Fruit fly (Drosophila melanogaster) whole organism, embryonic: Measurements from ENCODE around the gene unc-45.

Source experiments
- Antp ChIP-seq: fragments of 200-800 bp; sonication (Bioruptor generic); optimal IDR thresholded peaks from 3 replicates; lab custom pipeline; 2016; ENCODE audit warnings: missing biosample characterization, missing genetic modification characterization
- CG10431 ChIP-seq: fragments of 200-800 bp; sonication (Bioruptor generic); optimal IDR thresholded peaks from 3 replicates; lab custom pipeline; 2018; ENCODE audit warnings: missing biosample characterization, mild to moderate bottlenecking, missing genetic modification characterization
- CG10959 ChIP-seq: fragments of 200-800 bp; sonication (Bioruptor generic); IDR thresholded peaks from 2 replicates; pipeline ENCODE4 v1.3.6; 2022; ENCODE audit warnings: missing biosample characterization, missing genetic modification characterization
- CG12104 ChIP-seq: fragments of 200-800 bp; sonication (Bioruptor generic); optimal IDR thresholded peaks from 3 replicates; lab custom pipeline; 2016; ENCODE audit warnings: missing biosample characterization, missing genetic modification characterization
- CG15601 ChIP-seq: fragments of 200-800 bp; sonication (Bioruptor generic); optimal IDR thresholded peaks from 3 replicates; lab custom pipeline; 2019; ENCODE audit warnings: missing biosample characterization, mild to moderate bottlenecking, missing genetic modification characterization, moderate library complexity
- CG17186 ChIP-seq: fragments of 200-800 bp; sonication (Bioruptor generic); optimal IDR thresholded peaks from 3 replicates; lab custom pipeline; 2017; ENCODE audit warnings: missing biosample characterization, missing genetic modification reagents, missing genetic modification characterization
- CG17829 ChIP-seq: fragments of 200-800 bp; optimal IDR thresholded peaks from 2 replicates; lab custom pipeline; 2019; ENCODE audit warnings: missing biosample characterization, mild to moderate bottlenecking, missing genetic modification characterization, moderate library complexity
- CG2678 ChIP-seq: fragments of 200-800 bp; sonication (Bioruptor generic); optimal IDR thresholded peaks from 3 replicates; lab custom pipeline; 2019; ENCODE audit warnings: missing biosample characterization, mild to moderate bottlenecking, missing genetic modification characterization, moderate library complexity
- CG31224 ChIP-seq: fragments of 200-800 bp; sonication (Bioruptor generic); IDR thresholded peaks from 2 replicates; pipeline ENCODE4 v1.3.6; 2022; ENCODE audit warnings: missing biosample characterization, missing genetic modification characterization
- CG3281 ChIP-seq: fragments of 200-800 bp; sonication (Bioruptor generic); optimal IDR thresholded peaks from 3 replicates; lab custom pipeline; 2017; ENCODE audit warnings: missing biosample characterization, mild to moderate bottlenecking, missing genetic modification characterization
- CG42726 ChIP-seq: fragments of 200-800 bp; sonication (Bioruptor generic); IDR thresholded peaks from 2 replicates; pipeline ENCODE4 v1.3.6; 2022; ENCODE audit warnings: missing biosample characterization, missing genetic modification characterization; ENCODE audit not compliant: partially characterized antibody
- CG43689 ChIP-seq: fragments of 200-800 bp; sonication (Bioruptor generic); IDR thresholded peaks from 2 replicates; pipeline ENCODE4 v1.3.6; 2022; ENCODE audit warnings: missing biosample characterization, missing genetic modification characterization
- CG4854 ChIP-seq: fragments of 200-800 bp; sonication (Bioruptor generic); optimal IDR thresholded peaks from 2 replicates; lab custom pipeline; 2016; ENCODE audit warnings: missing biosample characterization, missing genetic modification characterization, inconsistent platforms
- CG6683 ChIP-seq: fragments of 200-800 bp; sonication (Bioruptor generic); optimal IDR thresholded peaks from 2 replicates; lab custom pipeline; 2017; ENCODE audit warnings: missing biosample characterization, mild to moderate bottlenecking, missing genetic modification characterization, missing genetic modification reagents
- CG8765 ChIP-seq: fragments of 200-800 bp; sonication (Bioruptor generic); IDR thresholded peaks from 2 replicates; pipeline ENCODE4 v1.3.6; 2022; ENCODE audit warnings: missing biosample characterization, missing genetic modification characterization
- CG8944 ChIP-seq: fragments of 200-800 bp; sonication (Bioruptor generic); optimal IDR thresholded peaks from 3 replicates; lab custom pipeline; 2016; ENCODE audit warnings: missing biosample characterization, missing genetic modification characterization
- CG9609 ChIP-seq: fragments of 200-800 bp; sonication (Bioruptor generic); optimal IDR thresholded peaks from 3 replicates; lab custom pipeline; 2016; ENCODE audit warnings: missing biosample characterization, missing genetic modification characterization
- CHES-1-like ChIP-seq: fragments of 200-800 bp; sonication (Bioruptor generic); optimal IDR thresholded peaks from 2 replicates; lab custom pipeline; 2016; ENCODE audit warnings: missing biosample characterization, missing genetic modification characterization
- Camta ChIP-seq: fragments of 200-800 bp; sonication (Bioruptor generic); optimal IDR thresholded peaks from 2 replicates; lab custom pipeline; 2016; ENCODE audit warnings: missing biosample characterization, missing genetic modification characterization
- Chrac-16 ChIP-seq: fragments of 200-800 bp; sonication (Bioruptor generic); optimal IDR thresholded peaks from 3 replicates; lab custom pipeline; 2016; ENCODE audit warnings: missing biosample characterization, missing genetic modification characterization
- CrebB ChIP-seq: fragments of 200-800 bp; sonication (Bioruptor generic); optimal IDR thresholded peaks from 3 replicates; lab custom pipeline; 2018; ENCODE audit warnings: missing biosample characterization, mild to moderate bottlenecking, missing genetic modification characterization
- GATAe ChIP-seq: fragments of 200-800 bp; sonication (Bioruptor generic); conservative IDR thresholded peaks from 2 replicates; pipeline ENCODE4 v1.3.6; 2022; ENCODE audit warnings: missing biosample characterization, missing genetic modification characterization
- HLHmδ ChIP-seq: fragments of 200-800 bp; sonication (Bioruptor generic); optimal IDR thresholded peaks from 2 replicates; lab custom pipeline; 2018; ENCODE audit warnings: missing biosample characterization, mild to moderate bottlenecking, missing genetic modification characterization, moderate library complexity
- HmgZ ChIP-seq: fragments of 200-800 bp; sonication (Bioruptor generic); optimal IDR thresholded peaks from 2 replicates; lab custom pipeline; 2018; ENCODE audit warnings: missing biosample characterization, mild to moderate bottlenecking, missing genetic modification characterization
- MTF-1 ChIP-seq: fragments of 200-800 bp; sonication (Bioruptor generic); optimal IDR thresholded peaks from 2 replicates; lab custom pipeline; 2018; ENCODE audit warnings: missing biosample characterization, mild to moderate bottlenecking, missing genetic modification characterization, borderline replicate concordance
- Mad ChIP-seq: fragments of 200-800 bp; sonication (Bioruptor generic); optimal IDR thresholded peaks from 2 replicates; lab custom pipeline; 2016; ENCODE audit warnings: missing biosample characterization, missing genetic modification characterization
- Med ChIP-seq: fragments of 200-800 bp; sonication (Bioruptor generic); peaks from one replicate; lab custom pipeline; 2016; ENCODE audit warnings: missing biosample characterization, missing genetic modification characterization, mild to moderate bottlenecking, inconsistent platforms, moderate library complexity
- NfI ChIP-seq: fragments of 200-800 bp; sonication (Bioruptor generic); optimal IDR thresholded peaks from 3 replicates; lab custom pipeline; 2018; ENCODE audit warnings: missing biosample characterization, mild to moderate bottlenecking, missing genetic modification characterization, moderate library complexity
- PHDP ChIP-seq: fragments of 200-800 bp; sonication (Bioruptor generic); optimal IDR thresholded peaks from 3 replicates; lab custom pipeline; 2018; ENCODE audit warnings: missing biosample characterization, mild to moderate bottlenecking, missing genetic modification characterization, moderate library complexity
- Pdp1 ChIP-seq, 2 experiments: fragments of 200-800 bp; sonication (Bioruptor generic); optimal IDR thresholded peaks; 3 replicates each; lab custom pipeline; 2016; ENCODE audit warnings: missing biosample characterization in 2 of 2, missing genetic modification characterization in 2 of 2, mild to moderate bottlenecking in 1 of 2, moderate library complexity in 1 of 2
- Sry-δ ChIP-seq: fragments of 200-800 bp; sonication (Bioruptor generic); optimal IDR thresholded peaks from 2 replicates; lab custom pipeline; 2016; ENCODE audit warnings: missing biosample characterization, missing genetic modification characterization
- ap ChIP-seq: fragments of 200-800 bp; sonication (Bioruptor generic); IDR thresholded peaks from 2 replicates; pipeline ENCODE4 v1.3.6; 2022; ENCODE audit warnings: missing biosample characterization, missing genetic modification characterization
- cad ChIP-seq: fragments of >200 bp; optimal IDR thresholded peaks from 2 replicates; lab custom pipeline; 2017; ENCODE audit warnings: missing biosample characterization, missing genetic modification characterization
- chinmo ChIP-seq: fragments of 200-800 bp; sonication (Bioruptor generic); IDR thresholded peaks from 4 replicates; pipeline ENCODE4 v1.3.6; 2022; ENCODE audit warnings: missing biosample characterization, missing genetic modification characterization; ENCODE audit not compliant: partially characterized antibody
- gce ChIP-seq: fragments of 200-800 bp; sonication (Bioruptor generic); IDR thresholded peaks from 3 replicates; pipeline ENCODE4 v1.3.6; 2022; ENCODE audit warnings: missing biosample characterization, missing genetic modification characterization
- h ChIP-seq: fragments of >200 bp; optimal IDR thresholded peaks from 2 replicates; lab custom pipeline; 2017
- insv ChIP-seq, 2 experiments: fragments of 200-800 bp; sonication (Bioruptor generic); optimal IDR thresholded peaks; 3 replicates each; lab custom pipeline; 2016 to 2018; ENCODE audit warnings: missing biosample characterization in 2 of 2, missing genetic modification characterization in 2 of 2
- lbe ChIP-seq: fragments of 200-800 bp; sonication (Bioruptor generic); optimal IDR thresholded peaks from 2 replicates; lab custom pipeline; 2016; ENCODE audit warnings: missing biosample characterization, mild to moderate bottlenecking, missing genetic modification characterization
- nau ChIP-seq: fragments of 200-800 bp; sonication (Bioruptor generic); optimal IDR thresholded peaks from 3 replicates; lab custom pipeline; 2017; ENCODE audit warnings: missing biosample characterization, mild to moderate bottlenecking, missing genetic modification characterization, missing genetic modification reagents
- nmo ChIP-seq: fragments of 200-800 bp; sonication (Bioruptor generic); optimal IDR thresholded peaks from 2 replicates; lab custom pipeline; 2018; ENCODE audit warnings: missing biosample characterization, mild to moderate bottlenecking, missing genetic modification characterization, moderate library complexity
- prd ChIP-seq, 3 experiments: fragments of >200 bp in 2 of 3; fragments of 200-800 bp in 1 of 3; sonication (Bioruptor generic) in 1 of 3; optimal IDR thresholded peaks in 2 of 3; IDR thresholded peaks in 1 of 3; 2 replicates in 2 of 3; 3 replicates in 1 of 3; pipeline versions ENCODE4 v1.3.6 to Lab custom; 2017 to 2022; ENCODE audit warnings: missing biosample characterization in 1 of 3, missing genetic modification characterization in 1 of 3
- ranshi ChIP-seq: fragments of 200-800 bp; sonication (Bioruptor generic); IDR thresholded peaks from 2 replicates; pipeline ENCODE4 v1.3.6; 2022; ENCODE audit warnings: missing biosample characterization, missing genetic modification characterization
- rib ChIP-seq: fragments of 200-800 bp; sonication (Bioruptor generic); IDR thresholded peaks from 2 replicates; pipeline ENCODE4 v1.3.6; 2022; ENCODE audit warnings: missing biosample characterization, missing genetic modification characterization
- sens-2 ChIP-seq: fragments of 200-800 bp; sonication (Bioruptor generic); IDR thresholded peaks from 2 replicates; pipeline ENCODE4 v1.3.6; 2022; ENCODE audit warnings: missing biosample characterization, missing genetic modification characterization
- slou ChIP-seq: fragments of 200-800 bp; sonication (Bioruptor generic); optimal IDR thresholded peaks from 3 replicates; lab custom pipeline; 2016; ENCODE audit warnings: missing biosample characterization, missing genetic modification characterization
- sug ChIP-seq: fragments of 200-800 bp; optimal IDR thresholded peaks from 2 replicates; lab custom pipeline; 2019; ENCODE audit warnings: missing biosample characterization, mild to moderate bottlenecking, missing genetic modification characterization, moderate library complexity
- tgo ChIP-seq: fragments of 200-800 bp; sonication (Bioruptor generic); IDR thresholded peaks from 3 replicates; pipeline ENCODE4 v1.3.6; 2022; ENCODE audit warnings: missing biosample characterization, missing genetic modification characterization
- tx ChIP-seq: fragments of 200-800 bp; sonication (Bioruptor generic); optimal IDR thresholded peaks from 2 replicates; lab custom pipeline; 2016; ENCODE audit warnings: missing biosample characterization, missing genetic modification characterization

The unc-45 gene

DNA sequence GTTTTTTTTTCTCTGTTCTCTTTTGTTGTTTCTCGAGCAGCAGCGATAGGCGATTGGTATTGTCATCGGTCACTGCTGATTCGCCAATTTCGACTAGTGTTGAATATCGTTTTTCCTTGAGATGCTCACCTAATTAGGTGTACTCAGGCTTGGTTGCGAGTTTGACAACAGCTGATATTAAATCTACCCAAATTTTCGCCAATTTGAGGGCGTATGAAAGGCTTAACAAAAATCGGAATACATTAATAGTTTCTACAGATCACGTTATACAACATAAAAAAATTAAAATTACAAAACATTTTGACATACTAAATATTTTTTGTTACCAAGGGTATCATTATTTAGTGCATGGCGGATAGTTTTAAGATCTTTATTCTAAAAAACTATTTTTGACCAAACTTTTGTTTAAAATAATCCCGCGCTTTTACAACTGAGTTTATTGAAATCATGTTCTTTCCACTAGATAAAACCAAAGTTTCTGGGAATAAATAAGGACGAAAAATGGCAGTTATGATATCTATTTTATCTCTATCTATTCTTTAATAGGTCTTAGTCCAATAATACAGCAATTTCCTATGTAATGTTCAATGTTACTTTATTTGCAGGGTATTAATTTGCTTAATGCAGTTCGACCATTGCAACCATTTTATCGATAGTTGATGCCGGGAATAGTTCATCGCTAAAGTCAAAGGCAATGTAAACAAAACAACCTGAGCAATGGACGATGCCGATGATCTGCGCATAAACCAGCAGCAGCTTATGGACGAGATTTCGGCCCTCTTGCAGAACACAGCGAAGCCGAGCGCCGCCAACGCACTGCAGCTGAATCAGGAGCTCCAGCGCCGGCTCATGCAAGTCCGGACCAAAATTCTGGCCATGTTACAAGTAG lies 19.7 kb upstream of the unc-45 start, which contains the start of the genes CG10435 and Pbp95 (continued):
- no peak for TF ChIP-seq CG2678 (tag; lab: Kevin White, UChicago)
- TF ChIP-seq slou (GFP tag; lab: Kevin White, UChicago): no peak
- peak; percentile 49 for TF ChIP-seq CG3281 (GFP tag; lab: Kevin White, UChicago)
- peak; percentile 51 for TF ChIP-seq NfI
- no peak for TF ChIP-seq Mad
- TF ChIP-seq sens-2: no peak
- TF ChIP-seq CG9609 (GFP tag; lab: Kevin White, UChicago): peak; percentile 38
- TF ChIP-seq tgo (GFP tag; lab: Robert Waterston, UW): peak; percentile 48; the same call in 2 of the 3 replicates
- no peak for TF ChIP-seq CG8765
- TF ChIP-seq CG31224 (GFP tag; lab: Robert Waterston, UW): peak; percentile 38; the same call in 1 of the 2 replicates
- peak; percentile 55 for TF ChIP-seq Antp (GFP tag; lab: Kevin White, UChicago)
- TF ChIP-seq nau (GFP tag; lab: Kevin White, UChicago): no peak
- TF ChIP-seq HmgZ (tag; lab: Kevin White, UChicago): peak; percentile 54
- TF ChIP-seq nmo (GFP tag; lab: Kevin White, UChicago): peak; percentile 60
- TF ChIP-seq HLHmδ (GFP tag; lab: Kevin White, UChicago): no peak
- TF ChIP-seq CG42726 (GFP tag; lab: Robert Waterston, UW): no peak
- peak; percentile 24 for TF ChIP-seq CG8944
- TF ChIP-seq MTF-1 (GFP tag; lab: Kevin White, UChicago): no peak
- no peak for TF ChIP-seq GATAe (GFP tag; lab: Robert Waterston, UW)
- TF ChIP-seq ranshi: 0 out of 2 replicates have a peak, but pooled peaks have one; percentile 26
- no peak for TF ChIP-seq sug
- no peak for TF ChIP-seq CG43689 (GFP tag; lab: Robert Waterston, UW)
- TF ChIP-seq CHES-1-like (GFP tag; lab: Kevin White, UChicago): peak; percentile 60
- TF ChIP-seq rib (GFP tag; lab: Robert Waterston, UW): peak; percentile 76
- peak; percentile 84 for TF ChIP-seq Sry-δ (GFP tag; lab: Kevin White, UChicago)
- TF ChIP-seq CG17829 (tag; lab: Kevin White, UChicago): peak; percentile 18
- peak; percentile 58 for TF ChIP-seq lbe (GFP tag; lab: Kevin White, UChicago)
- TF ChIP-seq prd (optimal IDR thresholded peaks at IDR 0.05; lab: Kevin White, UChicago): no peak
- TF ChIP-seq prd (GFP tag; IDR thresholded peaks at IDR 0.05; lab: Robert Waterston, UW): peak; percentile 39; the same call in 1 of the 3 replicates
- TF ChIP-seq CG12104 (GFP tag; lab: Kevin White, UChicago): peak; percentile 8
- TF ChIP-seq CrebB (tag; lab: Kevin White, UChicago): no peak
- no peak for TF ChIP-seq PHDP
- no peak for TF ChIP-seq CG10431 (GFP tag; lab: Kevin White, UChicago)
- TF ChIP-seq Med (GFP tag; lab: Kevin White, UChicago): peak; percentile 95
- peak; percentile 42 for TF ChIP-seq Chrac-16
- TF ChIP-seq h: no peak
- no peak for TF ChIP-seq cad (GFP tag; lab: Kevin White, UChicago)
- TF ChIP-seq CG17186 (GFP tag; lab: Kevin White, UChicago): no peak
- peak; percentile 52 for TF ChIP-seq Camta (GFP tag; lab: Kevin White, UChicago)
- TF ChIP-seq tx (GFP tag; lab: Kevin White, UChicago): peak; percentile 32
- TF ChIP-seq ap (GFP tag; lab: Robert Waterston, UW): 0 out of 2 replicates have a peak, but pooled peaks have one; percentile 13
- TF ChIP-seq CG10959 (GFP tag; lab: Robert Waterston, UW): no peak
- peak in 1 of 2 experiments; percentile 32 for TF ChIP-seq insv (GFP tag; optimal IDR thresholded peaks at IDR 0.05; lab: Kevin White, UChicago)
- no peak for TF ChIP-seq CG4854 (GFP tag; lab: Kevin White, UChicago)
- TF ChIP-seq CG15601 (tag; lab: Kevin White, UChicago): no peak
- TF ChIP-seq gce (GFP tag; lab: Robert Waterston, UW): no peak
- TF ChIP-seq Pdp1 (GFP tag; optimal IDR thresholded peaks at IDR 0.05; lab: Kevin White, UChicago): peak; percentile 67 to 68
- 0 out of 4 replicates have a peak, but pooled peaks have one; percentile 48 for TF ChIP-seq chinmo (GFP tag; lab: Robert Waterston, UW)
- no peak for TF ChIP-seq CG6683 (GFP tag; lab: Kevin White, UChicago)
